Worm (Caenorhabditis elegans): ENCODE results near the gene Y37D8A.6.

Y37D8A.6 gene

ce11 chrIII:12870060-12870696 lies at the start of gene Y37D8A.6:
Gene Y37D8A.6, minus strand, starts transcription at chrIII:12870297.
- no peak for TF ChIP-seq him-1 (tag; optimal IDR thresholded peaks at IDR 0.05)
- no peak for TF ChIP-seq W03F9.2 (tag; optimal IDR thresholded peaks at IDR 0.05)
- TF ChIP-seq dao-5 (tag; optimal IDR thresholded peaks at IDR 0.05), result no peak

DNA sequence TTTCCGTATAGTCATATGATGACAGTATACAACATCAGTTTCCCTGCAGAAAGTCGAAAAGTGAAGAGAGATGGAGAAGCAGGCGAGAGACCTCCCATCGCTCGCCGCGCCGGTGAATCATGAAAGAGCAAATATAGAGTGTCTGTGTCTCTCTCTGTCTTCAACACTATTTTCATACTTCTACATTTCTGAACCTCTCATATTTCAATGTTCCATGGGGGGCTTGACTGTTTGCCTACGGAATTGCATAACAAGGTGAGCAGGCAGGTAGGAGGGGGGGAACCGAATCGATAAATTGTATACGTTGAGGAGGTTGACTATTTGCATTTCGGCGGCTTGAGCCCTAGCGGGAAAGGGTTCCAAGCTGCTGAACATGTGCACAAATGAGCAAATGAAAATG lies 49.8 kb upstream of the Y37D8A.6 start:
- no peak for TF ChIP-seq him-1 (tag; optimal IDR thresholded peaks at IDR 0.05)
- TF ChIP-seq W03F9.2 (tag; optimal IDR thresholded peaks at IDR 0.05), result no peak
- no peak for TF ChIP-seq dao-5 (tag; optimal IDR thresholded peaks at IDR 0.05)

DNA sequence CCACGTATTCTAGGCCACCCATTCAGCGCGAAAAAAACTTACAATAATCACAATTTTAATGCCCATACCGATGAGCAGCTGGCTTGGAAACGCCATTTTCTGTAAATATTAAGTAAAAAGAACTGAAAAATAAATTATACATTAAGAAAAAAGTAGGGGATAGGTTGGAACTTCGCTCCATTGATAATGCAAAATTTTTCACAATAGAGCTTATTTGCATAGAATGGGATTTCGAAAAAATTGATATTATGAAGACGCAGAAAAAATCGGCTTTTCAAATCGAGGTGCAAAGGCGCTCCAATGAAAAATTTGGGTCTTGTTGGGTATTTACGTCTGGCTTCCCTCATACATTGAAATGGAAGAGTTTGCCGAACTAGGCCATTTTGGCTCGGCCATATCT lies 48.5 kb upstream of the Y37D8A.6 start, which contains the start of gene Y37D8A.16:
Y37D8A.16 (minus strand) TSS at position 101 of the 400 bp plus-strand sequence.
- no peak for TF ChIP-seq W03F9.2 (tag; optimal IDR thresholded peaks at IDR 0.05)
- TF ChIP-seq him-1 (tag; optimal IDR thresholded peaks at IDR 0.05), result no peak
- no peak for TF ChIP-seq dao-5 (tag; optimal IDR thresholded peaks at IDR 0.05)

DNA sequence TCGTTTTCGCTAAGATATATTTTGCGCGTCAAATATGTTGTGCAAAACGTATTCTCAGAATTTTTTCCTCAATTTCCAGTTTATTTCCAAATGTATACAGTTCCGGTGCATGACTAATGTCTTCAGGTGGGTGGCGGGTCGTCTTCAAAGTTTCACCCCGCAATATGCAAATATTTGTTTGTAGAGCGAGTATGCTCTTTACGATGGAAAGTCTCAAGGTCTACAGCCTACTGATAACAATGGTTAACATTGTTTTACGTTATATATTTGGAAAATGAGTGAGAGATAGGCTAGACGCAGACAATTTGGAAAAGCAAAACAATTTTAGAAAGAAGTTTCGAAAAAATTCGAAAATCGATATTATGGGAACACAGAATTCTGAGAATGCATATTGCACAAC lies 47.8 kb upstream of the Y37D8A.6 start:
- TF ChIP-seq him-1 (tag; optimal IDR thresholded peaks at IDR 0.05) (no peak), dao-5 (tag; optimal IDR thresholded peaks at IDR 0.05) (no peak), W03F9.2 (tag; optimal IDR thresholded peaks at IDR 0.05) (no peak)

- no peak for TF ChIP-seq W03F9.2 (tag; optimal IDR thresholded peaks at IDR 0.05)
- TF ChIP-seq dao-5 (tag; optimal IDR thresholded peaks at IDR 0.05), result no peak
- TF ChIP-seq him-1 (tag; optimal IDR thresholded peaks at IDR 0.05), result no peak
Measured at ce11 chrIII:12916459-12916858, 46.4 kb upstream of the Y37D8A.6 start.

DNA sequence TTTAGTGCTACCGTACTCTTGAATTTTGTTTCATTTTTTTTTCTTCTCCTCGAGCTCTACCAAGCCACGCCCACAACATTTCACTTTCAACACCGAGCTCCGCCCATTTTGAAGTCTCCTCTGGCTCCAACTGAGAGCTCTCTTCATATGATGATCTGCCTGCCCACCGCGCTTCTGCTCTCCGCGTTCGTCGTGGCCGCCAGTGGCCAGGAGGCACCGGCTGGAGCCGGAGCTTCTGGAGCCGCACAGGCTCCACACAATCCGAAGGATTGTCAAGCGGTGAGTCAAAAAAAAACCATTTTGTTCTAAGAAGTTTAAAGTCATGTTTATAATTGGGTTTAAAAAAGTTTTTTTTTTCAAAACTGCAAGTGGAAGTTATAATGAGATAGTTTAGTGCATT lies 40.3 kb upstream of the Y37D8A.6 start, which contains the start of gene flp-14:
flp-14 (plus strand) TSS at position 146 of the 400 bp plus-strand sequence.
- no peak for TF ChIP-seq dao-5 (tag; optimal IDR thresholded peaks at IDR 0.05)
- TF ChIP-seq him-1 (tag; optimal IDR thresholded peaks at IDR 0.05), result no peak
- no peak for TF ChIP-seq W03F9.2 (tag; optimal IDR thresholded peaks at IDR 0.05)

ce11 chrIII:12907218-12907617 lies 37.1 kb upstream of the Y37D8A.6 start:
- TF ChIP-seq dao-5 (tag; optimal IDR thresholded peaks at IDR 0.05) (no peak), W03F9.2 (tag; optimal IDR thresholded peaks at IDR 0.05) (no peak), him-1 (tag; optimal IDR thresholded peaks at IDR 0.05) (no peak)

ce11 chrIII:12906611-12907037 lies 36.5 kb upstream of the Y37D8A.6 start:
- TF ChIP-seq dao-5 (tag; optimal IDR thresholded peaks at IDR 0.05) (no peak), W03F9.2 (tag; optimal IDR thresholded peaks at IDR 0.05) (no peak), him-1 (tag; optimal IDR thresholded peaks at IDR 0.05) (no peak)

- peak; percentile 99 for TF ChIP-seq W03F9.2 (tag; optimal IDR thresholded peaks at IDR 0.05)
- no peak for TF ChIP-seq dao-5 (tag; optimal IDR thresholded peaks at IDR 0.05)
- TF ChIP-seq him-1 (tag; optimal IDR thresholded peaks at IDR 0.05), result peak; percentile 98
Measured at ce11 chrIII:12904987-12905541, 35.0 kb upstream of the Y37D8A.6 start, which contains the start of gene cox-5A. Gene cox-5A, plus strand, starts transcription at chrIII:12905491.

- no peak for TF ChIP-seq dao-5 (tag; optimal IDR thresholded peaks at IDR 0.05)
- no peak for TF ChIP-seq him-1 (tag; optimal IDR thresholded peaks at IDR 0.05)
- TF ChIP-seq W03F9.2 (tag; optimal IDR thresholded peaks at IDR 0.05), result no peak
Measured at ce11 chrIII:12904052-12904451, 34.0 kb upstream of the Y37D8A.6 start.

ce11 chrIII:12894207-12894606 lies 24.1 kb upstream of the Y37D8A.6 start:
- TF ChIP-seq W03F9.2 (tag; optimal IDR thresholded peaks at IDR 0.05) (no peak), dao-5 (tag; optimal IDR thresholded peaks at IDR 0.05) (no peak), him-1 (tag; optimal IDR thresholded peaks at IDR 0.05) (no peak)

- TF ChIP-seq W03F9.2 (tag; optimal IDR thresholded peaks at IDR 0.05), result no peak
- TF ChIP-seq dao-5 (tag; optimal IDR thresholded peaks at IDR 0.05), result no peak
- TF ChIP-seq him-1 (tag; optimal IDR thresholded peaks at IDR 0.05), result no peak
Measured at ce11 chrIII:12892767-12893166, 22.7 kb upstream of the Y37D8A.6 start.

ce11 chrIII:12891580-12891979 lies 21.5 kb upstream of the Y37D8A.6 start, which contains the start of the genes Y37D8A.29 and unc-71:
Gene Y37D8A.29, minus strand, starts transcription at chrIII:12891680.
Gene unc-71, minus strand, starts transcription at chrIII:12891738.
- no peak for TF ChIP-seq dao-5 (tag; optimal IDR thresholded peaks at IDR 0.05)
- TF ChIP-seq him-1 (tag; optimal IDR thresholded peaks at IDR 0.05), result no peak
- TF ChIP-seq W03F9.2 (tag; optimal IDR thresholded peaks at IDR 0.05), result no peak

- TF ChIP-seq him-1 (tag; optimal IDR thresholded peaks at IDR 0.05), result no peak
- no peak for TF ChIP-seq dao-5 (tag; optimal IDR thresholded peaks at IDR 0.05)
- no peak for TF ChIP-seq W03F9.2 (tag; optimal IDR thresholded peaks at IDR 0.05)
Measured at ce11 chrIII:12885153-12885552, 15.1 kb upstream of the Y37D8A.6 start.
